Worm (Caenorhabditis elegans) whole organism, early embryonic: Measurements from ENCODE around the gene ttr-49.

ENCODE experiments used
- ama-1 ChIP-seq: fragments of 150-350 bp; optimal IDR thresholded peaks from 2 replicates; lab custom pipeline; 2014
- scrt-1 ChIP-seq: fragments of 200-800 bp; sonication (Bioruptor generic); IDR thresholded peaks from 2 replicates; pipeline ENCODE4 v1.3.6; 2022; ENCODE audit warnings: missing genetic modification characterization, missing compliant biosample characterization
- tbx-11 ChIP-seq: fragments of 200-800 bp; sonication (Bioruptor generic); IDR thresholded peaks from 2 replicates; pipeline ENCODE4 v1.3.6; 2022; ENCODE audit warnings: missing genetic modification characterization, missing compliant biosample characterization

- no peak for TF ChIP-seq ama-1 (lab: Kevin White, UChicago)
- no peak for TF ChIP-seq scrt-1 (GFP tag; lab: Robert Waterston, UW)
- no peak for TF ChIP-seq tbx-11 (GFP tag; lab: Robert Waterston, UW)
These were observed 944 bp downstream of the ttr-49 start, which contains the start of gene ttr-40 for ce11 chrV:9355371-9355770.
